Fruit fly (Drosophila melanogaster) whole organism, prepupa: ENCODE measurements around the gene CG31709.

Source experiments
- Blimp-1 ChIP-seq: fragments of 200-800 bp; sonication (Bioruptor generic); optimal IDR thresholded peaks from 3 replicates; lab custom pipeline; 2017; ENCODE audit warnings: missing biosample characterization, missing genetic modification characterization, mild to moderate bottlenecking, moderate library complexity, missing genetic modification reagents
- CG10631 ChIP-seq: fragments of 200-800 bp; sonication (Bioruptor generic); optimal IDR thresholded peaks from 2 replicates; lab custom pipeline; 2016; ENCODE audit warnings: missing biosample characterization, missing genetic modification characterization
- CG10669 ChIP-seq: fragments of 200-800 bp; sonication (Bioruptor generic); optimal IDR thresholded peaks from 3 replicates; lab custom pipeline; 2018; ENCODE audit warnings: missing biosample characterization, mild to moderate bottlenecking, missing genetic modification characterization, moderate library complexity
- CG11294 ChIP-seq: fragments of 200-800 bp; sonication (Bioruptor generic); IDR thresholded peaks from 2 replicates; pipeline ENCODE4 v1.3.6; 2022; ENCODE audit warnings: missing biosample characterization, missing genetic modification characterization
- CG11902 ChIP-seq: fragments of 200-800 bp; sonication (Bioruptor generic); optimal IDR thresholded peaks from 3 replicates; lab custom pipeline; 2016; ENCODE audit warnings: missing biosample characterization, missing genetic modification characterization
- CG15336 ChIP-seq: fragments of 200-800 bp; sonication (Bioruptor generic); IDR thresholded peaks from 2 replicates; pipeline ENCODE4 v1.3.6; 2022; ENCODE audit warnings: missing biosample characterization, missing genetic modification characterization
- CG16779 ChIP-seq: fragments of 200-800 bp; sonication (Bioruptor generic); optimal IDR thresholded peaks from 3 replicates; lab custom pipeline; 2017; ENCODE audit warnings: missing biosample characterization, mild to moderate bottlenecking, missing genetic modification characterization
- CG3032 ChIP-seq: fragments of 200-800 bp; optimal IDR thresholded peaks from 2 replicates; lab custom pipeline; 2019; ENCODE audit warnings: missing biosample characterization, mild to moderate bottlenecking, missing genetic modification characterization, moderate library complexity
- CG31627 ChIP-seq: fragments of 200-800 bp; sonication (Bioruptor generic); optimal IDR thresholded peaks from 3 replicates; lab custom pipeline; 2016; ENCODE audit warnings: missing biosample characterization, missing genetic modification characterization
- CG34406 ChIP-seq: fragments of 200-800 bp; sonication (Bioruptor generic); optimal IDR thresholded peaks from 3 replicates; lab custom pipeline; 2016; ENCODE audit warnings: missing biosample characterization, missing genetic modification characterization
- CG3919 ChIP-seq: fragments of 200-800 bp; sonication (Bioruptor generic); optimal IDR thresholded peaks from 3 replicates; lab custom pipeline; 2016; ENCODE audit warnings: missing biosample characterization, missing genetic modification characterization
- CG6276 ChIP-seq: fragments of 200-800 bp; sonication (Bioruptor generic); optimal IDR thresholded peaks from 2 replicates; lab custom pipeline; 2017; ENCODE audit warnings: missing biosample characterization, mild to moderate bottlenecking, missing genetic modification characterization
- CG6792 ChIP-seq: fragments of 200-800 bp; sonication (Bioruptor generic); optimal IDR thresholded peaks from 3 replicates; lab custom pipeline; 2016; ENCODE audit warnings: missing biosample characterization, missing genetic modification characterization
- CG8632 ChIP-seq: fragments of 200-800 bp; sonication (Bioruptor generic); optimal IDR thresholded peaks from 3 replicates; lab custom pipeline; 2016; ENCODE audit warnings: missing biosample characterization, missing genetic modification characterization
- CG9139 ChIP-seq: fragments of 200-800 bp; sonication (Bioruptor generic); optimal IDR thresholded peaks from 3 replicates; lab custom pipeline; 2017; ENCODE audit warnings: missing biosample characterization, mild to moderate bottlenecking, missing genetic modification characterization
- Eip75B ChIP-seq: fragments of 200-800 bp; sonication (Bioruptor generic); optimal IDR thresholded peaks from 3 replicates; lab custom pipeline; 2016; ENCODE audit warnings: missing biosample characterization, missing genetic modification characterization
- Eip78C ChIP-seq: fragments of 200-800 bp; sonication (Bioruptor generic); peaks from one replicate; lab custom pipeline; 2016; ENCODE audit warnings: missing biosample characterization, missing genetic modification characterization
- Ets21C ChIP-seq: fragments of 200-800 bp; sonication (Bioruptor generic); optimal IDR thresholded peaks from 3 replicates; lab custom pipeline; 2016; ENCODE audit warnings: missing biosample characterization, missing genetic modification characterization
- Gug ChIP-seq: fragments of 200-800 bp; sonication (Bioruptor generic); IDR thresholded peaks from 2 replicates; pipeline ENCODE4 v1.3.6; 2022; ENCODE audit warnings: missing biosample characterization, missing genetic modification characterization
- Hr38 ChIP-seq: sonication (Bioruptor generic); optimal IDR thresholded peaks from 2 replicates; lab custom pipeline; 2016; ENCODE audit warnings: missing biosample characterization, missing genetic modification characterization
- Hr4 ChIP-seq: fragments of 200-800 bp; sonication (Bioruptor generic); optimal IDR thresholded peaks from 3 replicates; lab custom pipeline; 2016; ENCODE audit warnings: missing biosample characterization, missing genetic modification characterization
- Lpt ChIP-seq: fragments of 200-800 bp; sonication (Bioruptor generic); optimal IDR thresholded peaks from 3 replicates; lab custom pipeline; 2016; ENCODE audit warnings: missing biosample characterization, missing genetic modification characterization
- OdsH ChIP-seq: fragments of 200-800 bp; sonication (Bioruptor generic); optimal IDR thresholded peaks from 3 replicates; lab custom pipeline; 2016; ENCODE audit warnings: missing biosample characterization, missing genetic modification characterization
- Sox14 ChIP-seq: fragments of 200-800 bp; sonication (Bioruptor generic); optimal IDR thresholded peaks from 3 replicates; lab custom pipeline; 2016; ENCODE audit warnings: missing biosample characterization, missing genetic modification characterization
- achi ChIP-seq: fragments of 200-800 bp; sonication (Bioruptor generic); optimal IDR thresholded peaks from 3 replicates; lab custom pipeline; 2016; ENCODE audit warnings: missing biosample characterization, missing genetic modification characterization
- acj6 ChIP-seq: fragments of 200-800 bp; sonication (Bioruptor generic); optimal IDR thresholded peaks from 3 replicates; lab custom pipeline; 2016; ENCODE audit warnings: missing biosample characterization, missing genetic modification characterization
- cyc ChIP-seq: fragments of 200-800 bp; sonication (Bioruptor generic); optimal IDR thresholded peaks from 3 replicates; lab custom pipeline; 2016; ENCODE audit warnings: missing biosample characterization, missing genetic modification characterization
- dsx ChIP-seq: fragments of 200-800 bp; optimal IDR thresholded peaks from 3 replicates; lab custom pipeline; 2019; ENCODE audit warnings: missing biosample characterization, mild to moderate bottlenecking, missing genetic modification characterization, moderate library complexity; ENCODE audit not compliant: poor library complexity, severe bottlenecking
- esn ChIP-seq: fragments of 200-800 bp; sonication (Bioruptor generic); optimal IDR thresholded peaks from 2 replicates; lab custom pipeline; 2016; ENCODE audit warnings: missing biosample characterization, mild to moderate bottlenecking, missing genetic modification characterization, moderate library complexity
- fd85E ChIP-seq: fragments of 200-800 bp; sonication (Bioruptor generic); optimal IDR thresholded peaks from 3 replicates; lab custom pipeline; 2016; ENCODE audit warnings: missing biosample characterization, missing genetic modification characterization
- lz ChIP-seq: fragments of 200-800 bp; sonication (Bioruptor generic); optimal IDR thresholded peaks from 3 replicates; lab custom pipeline; 2016; ENCODE audit warnings: missing biosample characterization, missing genetic modification characterization
- net ChIP-seq: fragments of 200-800 bp; sonication (Bioruptor generic); optimal IDR thresholded peaks from 3 replicates; lab custom pipeline; 2016; ENCODE audit warnings: missing biosample characterization, missing genetic modification characterization
- salr ChIP-seq, 2 experiments: fragments of 200-800 bp; sonication (Bioruptor generic); optimal IDR thresholded peaks; 3 replicates each; lab custom pipeline; 2016 to 2018; ENCODE audit warnings: missing biosample characterization in 2 of 2, missing genetic modification characterization in 2 of 2, mild to moderate bottlenecking in 1 of 2
- spab ChIP-seq: fragments of 200-800 bp; sonication (Bioruptor generic); optimal IDR thresholded peaks from 2 replicates; lab custom pipeline; 2017; ENCODE audit warnings: missing biosample characterization, mild to moderate bottlenecking, missing genetic modification characterization, missing genetic modification reagents
- ss ChIP-seq, 2 experiments: fragments of 200-800 bp; sonication (Bioruptor generic); optimal IDR thresholded peaks; 2 replicates in 1 of 2; 3 replicates in 1 of 2; lab custom pipeline; 2017 to 2018; ENCODE audit warnings: mild to moderate bottlenecking in 2 of 2, missing biosample characterization in 2 of 2, missing genetic modification characterization in 2 of 2, moderate library complexity in 1 of 2
- svp ChIP-seq: fragments of 200-800 bp; sonication (Bioruptor generic); peaks from one replicate; lab custom pipeline; 2016; ENCODE audit warnings: missing biosample characterization, missing genetic modification characterization
- topi ChIP-seq: fragments of 200-800 bp; sonication (Bioruptor generic); optimal IDR thresholded peaks from 3 replicates; lab custom pipeline; 2016; ENCODE audit warnings: missing biosample characterization, missing genetic modification characterization
- vri ChIP-seq: fragments of 200-800 bp; sonication (Bioruptor generic); optimal IDR thresholded peaks from 3 replicates; lab custom pipeline; 2016; ENCODE audit warnings: missing biosample characterization, mild to moderate bottlenecking, missing genetic modification characterization

CG31709 gene

DNA sequence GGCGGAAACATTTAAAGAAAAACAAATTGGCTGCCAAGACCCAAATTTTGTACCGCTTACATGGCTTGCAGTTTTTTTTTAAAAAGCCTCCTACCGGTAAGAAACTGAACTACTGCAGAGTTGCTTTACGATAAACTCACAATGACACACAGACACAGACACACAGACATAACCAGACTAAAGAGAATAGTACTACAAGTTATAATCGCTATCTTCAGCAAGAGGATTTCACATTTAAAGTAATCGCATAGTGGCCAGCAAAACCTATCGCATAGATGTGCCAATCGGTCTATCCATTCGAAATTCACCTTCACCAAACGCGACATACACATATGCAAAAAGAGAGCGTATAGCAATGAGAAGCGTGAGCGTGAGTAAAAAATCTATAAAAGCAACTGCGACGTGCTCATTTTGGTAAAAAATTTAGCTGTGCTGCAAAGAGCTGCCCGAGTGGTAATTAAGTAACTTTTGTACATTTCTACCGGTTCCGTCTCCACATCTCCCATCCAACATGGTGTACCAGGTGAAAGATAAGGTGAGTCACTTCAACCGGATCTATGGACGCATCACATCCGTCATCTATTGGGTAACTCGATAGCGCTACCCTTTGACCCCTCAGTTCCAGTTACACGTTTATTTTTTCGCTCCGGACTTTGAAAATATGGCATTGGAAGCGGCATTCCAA lies 33.7 kb upstream of the CG31709 start, which contains the start of gene Trx2 (continued):
- TF ChIP-seq achi (GFP tag; lab: Kevin White, UChicago) (no peak), CG10669 (GFP tag; lab: Kevin White, UChicago) (peak; percentile 13), CG8632 (no peak), CG31627 (GFP tag; lab: Kevin White, UChicago) (no peak), CG11294 (peak; percentile 6; the same call in 1 of the 2 replicates), salr (GFP tag; optimal IDR thresholded peaks at IDR 0.05; lab: Kevin White, UChicago) (peak in 1 of 2 experiments; percentile 5), Sox14 (GFP tag; lab: Kevin White, UChicago) (peak; percentile 4), topi (GFP tag; lab: Kevin White, UChicago) (peak; percentile 21), Eip78C (GFP tag; lab: Kevin White, UChicago) (peak; percentile 75), CG11902 (GFP tag; lab: Kevin White, UChicago) (no peak), spab (GFP tag; lab: Kevin White, UChicago) (no peak), CG6276 (peak; percentile 25), CG3032 (tag; lab: Kevin White, UChicago) (no peak), esn (peak; percentile 27), acj6 (GFP tag; lab: Kevin White, UChicago) (no peak), CG9139 (GFP tag; lab: Kevin White, UChicago) (peak; percentile 60), net (GFP tag; lab: Kevin White, UChicago) (peak; percentile 55), dsx (peak; percentile 15), CG3919 (GFP tag; lab: Kevin White, UChicago) (peak; percentile 26), ss (GFP tag; optimal IDR thresholded peaks at IDR 0.05; lab: Kevin White, UChicago) (peak; percentile 50 to 52), Lpt (GFP tag; lab: Kevin White, UChicago) (peak; percentile 56), OdsH (GFP tag; lab: Kevin White, UChicago) (no peak), CG15336 (GFP tag; lab: Robert Waterston, UW) (peak; percentile 61), CG6792 (GFP tag; lab: Kevin White, UChicago) (no peak), svp (peak; percentile 82), Hr38 (GFP tag; lab: Kevin White, UChicago) (no peak), vri (GFP tag; lab: Kevin White, UChicago) (peak; percentile 84), CG34406 (no peak), Blimp-1 (GFP tag; lab: Kevin White, UChicago) (no peak), CG10631 (no peak), Gug (GFP tag; lab: Robert Waterston, UW) (no peak), fd85E (GFP tag; lab: Kevin White, UChicago) (peak; percentile 27)

DNA sequence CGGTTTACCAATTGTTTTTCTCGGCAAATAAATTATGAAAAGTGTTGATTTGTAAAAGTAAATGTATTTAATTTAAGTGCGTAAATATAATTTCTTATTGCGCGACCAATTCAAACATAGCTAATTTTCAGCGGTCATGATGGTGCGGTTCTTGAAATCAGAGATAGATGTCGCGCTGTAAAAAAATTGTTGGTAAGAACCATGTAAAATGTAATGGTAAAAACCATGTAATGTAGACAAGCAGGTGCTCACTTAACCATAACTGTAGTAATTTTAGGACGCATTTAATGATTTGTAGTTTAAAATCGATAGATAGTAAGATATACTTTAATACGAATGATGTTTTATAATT lies 33.2 kb upstream of the CG31709 start:
- TF ChIP-seq Blimp-1 (GFP tag; lab: Kevin White, UChicago) (no peak), Ets21C (GFP tag; lab: Kevin White, UChicago) (no peak), CG9139 (GFP tag; lab: Kevin White, UChicago) (no peak), CG16779 (tag; lab: Kevin White, UChicago) (no peak)

DNA sequence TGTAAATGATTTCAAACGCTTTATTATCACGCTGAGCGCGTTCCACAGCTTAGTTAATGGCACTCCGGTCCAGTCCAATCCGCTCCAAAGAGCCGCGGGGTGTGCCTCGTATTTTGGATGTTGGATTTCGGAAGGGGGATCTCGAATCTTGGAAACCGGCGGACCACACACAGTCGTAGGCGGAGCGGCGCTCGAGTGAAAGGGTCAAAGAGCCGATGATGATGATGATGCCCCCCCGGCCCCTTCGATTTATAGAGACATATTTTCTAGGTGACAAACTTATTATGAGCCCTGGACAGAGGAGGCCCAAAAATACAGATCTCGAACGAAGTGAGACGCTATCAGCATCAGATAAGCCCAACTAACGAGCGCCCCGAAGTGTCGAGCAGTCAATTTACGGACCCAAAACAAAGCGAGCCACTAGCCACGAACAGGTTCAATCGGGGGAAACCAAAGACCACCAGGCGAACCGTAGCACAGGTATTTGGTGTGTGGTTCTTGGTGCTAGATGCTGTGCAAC lies 30.0 kb upstream of the CG31709 start:
- TF ChIP-seq net (GFP tag; lab: Kevin White, UChicago) (no peak), vri (GFP tag; lab: Kevin White, UChicago) (no peak), Ets21C (GFP tag; lab: Kevin White, UChicago) (no peak), CG31627 (GFP tag; lab: Kevin White, UChicago) (no peak), Eip75B (GFP tag; lab: Kevin White, UChicago) (no peak), CG34406 (no peak), achi (GFP tag; lab: Kevin White, UChicago) (no peak), Hr4 (GFP tag; lab: Kevin White, UChicago) (no peak), cyc (no peak), Hr38 (GFP tag; lab: Kevin White, UChicago) (no peak), lz (GFP tag; lab: Kevin White, UChicago) (no peak), CG6792 (GFP tag; lab: Kevin White, UChicago) (no peak), dsx (no peak), acj6 (GFP tag; lab: Kevin White, UChicago) (no peak)
